Worm (Caenorhabditis elegans): ENCODE results near the gene F55G11.1.
A peak's percentile ranks its signal among the peaks of the same experiment; 100 is the strongest.

F55G11.1 gene

DNA sequence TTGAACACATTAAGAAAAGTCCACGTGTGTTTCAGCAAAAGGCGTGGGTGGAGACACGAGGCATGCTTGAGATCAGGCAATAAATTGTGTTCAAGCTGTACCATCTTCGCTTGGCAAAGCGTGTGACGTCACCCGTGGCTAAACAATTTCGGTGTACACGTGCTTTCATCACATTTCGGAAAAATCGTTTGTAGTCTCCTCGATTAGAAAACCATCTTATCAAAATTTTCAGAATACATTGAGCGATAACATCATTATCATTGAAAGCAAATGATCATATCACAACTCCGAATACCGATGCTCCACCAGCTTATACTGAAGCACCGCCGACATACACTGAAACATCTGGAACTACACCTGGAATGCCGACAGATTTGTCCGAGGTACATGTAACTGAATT, 44.8 kb downstream of the F55G11.1 start:
- TF ChIP-seq jun-1 (tag; optimal IDR thresholded peaks at IDR 0.05) (peak; percentile 50), skn-1 (tag; optimal IDR thresholded peaks at IDR 0.05) (no peak), pqm-1 (tag; optimal IDR thresholded peaks at IDR 0.05) (peak; percentile 51), elt-2 (tag; optimal IDR thresholded peaks at IDR 0.05) (peak; percentile 86), elt-1 (tag; optimal IDR thresholded peaks at IDR 0.05) (no peak), ztf-11 (tag; optimal IDR thresholded peaks at IDR 0.05) (no peak), fkh-10 (GFP tag; optimal IDR thresholded peaks at IDR 0.05) (no peak)

DNA sequence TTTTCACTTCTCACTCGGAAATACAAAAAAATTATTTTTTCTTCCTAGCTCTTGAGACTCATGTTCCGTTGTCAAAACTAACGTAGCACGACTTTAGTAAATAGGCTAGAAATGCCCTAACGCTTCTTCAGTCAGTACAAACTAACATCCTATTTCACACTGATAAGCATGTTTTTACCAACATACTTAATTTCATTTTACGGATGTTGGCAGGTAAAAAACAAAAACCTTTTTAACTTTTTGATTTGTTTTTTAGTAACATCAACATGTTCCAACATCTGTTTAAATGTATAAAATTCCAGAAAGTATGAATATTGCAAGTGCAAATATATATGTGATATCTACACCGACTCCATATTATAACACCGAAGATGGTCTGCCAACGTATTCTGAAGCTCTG, 46.1 kb downstream of the F55G11.1 start, which contains the start of gene K08D8.10:
Gene K08D8.10, plus strand, starts transcription at position 301 of the 400 bp plus-strand sequence.
- no peak for TF ChIP-seq ceh-28 (tag; optimal IDR thresholded peaks at IDR 0.05)
- TF ChIP-seq mdl-1 (tag; optimal IDR thresholded peaks at IDR 0.05) = no peak
- TF ChIP-seq zag-1 (tag; optimal IDR thresholded peaks at IDR 0.05) = no peak

DNA sequence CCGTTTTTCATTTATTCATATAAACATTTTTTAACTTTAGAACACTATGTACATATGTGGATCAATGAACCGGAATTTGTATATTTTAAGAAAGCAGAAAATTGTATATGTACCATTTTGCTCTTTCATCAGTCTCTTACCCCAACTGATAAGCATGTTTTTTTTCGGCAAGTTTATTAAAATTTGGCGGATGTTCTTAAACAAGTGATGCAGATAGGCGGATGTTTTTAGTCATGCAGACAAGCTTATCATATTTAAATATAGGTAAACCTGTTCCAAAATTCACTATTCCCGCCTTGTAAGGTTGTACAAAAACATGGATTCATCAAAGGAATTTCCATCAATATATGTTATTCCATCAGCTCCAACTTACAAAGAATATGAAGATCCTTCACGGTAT, 47.0 kb downstream of the F55G11.1 start, which contains the start of gene K08D8.9:
Gene K08D8.9, plus strand, starts transcription at position 301 of the 400 bp plus-strand sequence.
- TF ChIP-seq ceh-16 (tag; optimal IDR thresholded peaks at IDR 0.05) (no peak), pha-4 (tag; optimal IDR thresholded peaks at IDR 0.05) (no peak), ama-1 (optimal IDR thresholded peaks at IDR 0.05) (no peak), elt-1 (tag; optimal IDR thresholded peaks at IDR 0.05) (no peak), snpc-4 (tag; optimal IDR thresholded peaks at IDR 0.05) (no peak), sea-2 (GFP tag; optimal IDR thresholded peaks at IDR 0.05) (no peak), nhr-23 (tag; optimal IDR thresholded peaks at IDR 0.05) (no peak), lsy-12 (tag; optimal IDR thresholded peaks at IDR 0.05) (no peak), ceh-28 (tag; optimal IDR thresholded peaks at IDR 0.05) (no peak), lin-39 (tag; optimal IDR thresholded peaks at IDR 0.05) (no peak), ZK546.5 (tag; optimal IDR thresholded peaks at IDR 0.05) (no peak), unc-39 (tag; optimal IDR thresholded peaks at IDR 0.05) (no peak), unc-62 (GFP tag; optimal IDR thresholded peaks at IDR 0.05) (no peak), nhr-43 (tag; optimal IDR thresholded peaks at IDR 0.05; ENCODE audit: poor library complexity, severe bottlenecking) (no peak)

DNA sequence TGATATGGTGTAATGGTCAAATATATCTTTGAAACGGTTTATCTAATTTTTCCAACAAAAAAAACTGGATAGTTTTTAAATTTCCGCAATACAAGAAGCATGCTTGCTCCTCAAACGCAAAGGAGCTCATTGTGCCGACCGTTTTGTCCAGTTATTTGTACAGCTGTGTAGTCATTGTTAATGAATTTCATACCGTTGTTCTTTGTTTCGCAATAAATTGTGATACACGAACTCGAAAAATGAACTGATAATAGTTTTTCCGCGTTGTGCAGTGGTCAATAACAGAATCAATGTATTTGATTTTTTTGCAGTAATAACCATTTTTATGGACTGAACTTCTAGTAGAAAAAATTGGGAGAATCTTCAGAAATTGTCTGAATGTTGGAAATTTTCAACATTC, 47.6 kb downstream of the F55G11.1 start:
- no peak for TF ChIP-seq ztf-4 (tag; optimal IDR thresholded peaks at IDR 0.05)
- no peak for TF ChIP-seq nhr-76 (tag; optimal IDR thresholded peaks at IDR 0.05)
- TF ChIP-seq elt-2 (tag; optimal IDR thresholded peaks at IDR 0.05) = peak; percentile 10
- no peak for TF ChIP-seq ceh-9 (tag; optimal IDR thresholded peaks at IDR 0.05)
- TF ChIP-seq lin-15B (tag; optimal IDR thresholded peaks at IDR 0.05) = no peak
- no peak for TF ChIP-seq ceh-28 (tag; optimal IDR thresholded peaks at IDR 0.05)
- TF ChIP-seq pha-4 (tag; optimal IDR thresholded peaks at IDR 0.05) = peak; percentile 10
- TF ChIP-seq zag-1 (tag; optimal IDR thresholded peaks at IDR 0.05) = no peak
- TF ChIP-seq ama-1 (optimal IDR thresholded peaks at IDR 0.05) = no peak
- TF ChIP-seq mdl-1 (tag; optimal IDR thresholded peaks at IDR 0.05) = no peak

DNA sequence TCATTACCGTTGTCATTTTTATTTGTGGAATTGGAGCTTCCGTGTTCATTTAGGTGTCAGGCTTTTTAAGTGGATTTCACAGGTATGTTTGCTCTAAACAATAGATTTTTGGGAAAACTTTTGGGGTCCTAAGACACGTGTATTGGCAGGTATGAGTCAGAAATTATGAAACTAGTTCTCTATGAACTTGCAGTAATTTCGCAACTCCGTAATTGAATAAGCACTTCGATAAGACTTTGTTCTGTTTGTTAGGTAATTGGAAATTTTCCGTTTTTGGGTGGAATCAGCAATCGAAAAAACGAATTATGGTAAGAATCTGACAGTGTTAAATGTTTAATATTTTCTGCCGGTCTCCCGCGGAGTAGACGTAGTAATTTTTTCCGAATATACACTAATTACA, 49.2 kb downstream of the F55G11.1 start:
- TF ChIP-seq pha-4 (tag; optimal IDR thresholded peaks at IDR 0.05) (no peak), sea-2 (GFP tag; optimal IDR thresholded peaks at IDR 0.05) (no peak), lin-15B (tag; optimal IDR thresholded peaks at IDR 0.05) (no peak), nhr-77 (tag; optimal IDR thresholded peaks at IDR 0.05) (no peak), nhr-11 (tag; optimal IDR thresholded peaks at IDR 0.05) (no peak), nfya-1 (tag; optimal IDR thresholded peaks at IDR 0.05; ENCODE audit: insufficient read depth) (no peak), egl-5 (tag; optimal IDR thresholded peaks at IDR 0.05) (no peak), fos-1 (tag; optimal IDR thresholded peaks at IDR 0.05) (no peak), nhr-12 (tag; optimal IDR thresholded peaks at IDR 0.05) (no peak), hmg-11 (tag; optimal IDR thresholded peaks at IDR 0.05) (no peak), ceh-28 (tag; optimal IDR thresholded peaks at IDR 0.05) (no peak), mml-1 (tag; optimal IDR thresholded peaks at IDR 0.05) (no peak), snpc-4 (tag; optimal IDR thresholded peaks at IDR 0.05) (no peak), tbx-2 (tag; optimal IDR thresholded peaks at IDR 0.05) (no peak)

Measured in whole organism, L3 larva.